Fruit fly (Drosophila melanogaster) whole organism, prepupa: ENCODE results near the gene Acsx3.

Source experiments
- CG16779 ChIP-seq: fragments of 200-800 bp; sonication (Bioruptor generic); optimal IDR thresholded peaks from 3 replicates; lab custom pipeline; 2017; ENCODE audit warnings: missing biosample characterization, mild to moderate bottlenecking, missing genetic modification characterization
- CG6854 ChIP-seq: fragments of 200-800 bp; sonication (Bioruptor generic); optimal IDR thresholded peaks from 2 replicates; lab custom pipeline; 2017; ENCODE audit warnings: missing biosample characterization, mild to moderate bottlenecking, missing genetic modification characterization
- CG8319 ChIP-seq: fragments of 200-800 bp; sonication (Bioruptor generic); optimal IDR thresholded peaks from 3 replicates; lab custom pipeline; 2016; ENCODE audit warnings: missing biosample characterization, missing genetic modification characterization
- dsx ChIP-seq: fragments of 200-800 bp; optimal IDR thresholded peaks from 3 replicates; lab custom pipeline; 2019; ENCODE audit warnings: missing biosample characterization, mild to moderate bottlenecking, missing genetic modification characterization, moderate library complexity; ENCODE audit not compliant: poor library complexity, severe bottlenecking

dm6 chr3R:19773125-19773524 lies 7.9 kb upstream of the Acsx3 start, which contains the start of gene Acsx1L:
- no peak for TF ChIP-seq dsx (GFP tag; lab: Kevin White, UChicago)
- TF ChIP-seq CG8319 (GFP tag; lab: Kevin White, UChicago): no peak
- TF ChIP-seq CG16779 (tag; lab: Kevin White, UChicago): no peak
- no peak for TF ChIP-seq CG6854 (GFP tag; lab: Kevin White, UChicago)
